Worm (Caenorhabditis elegans) whole organism, L1 larva: ENCODE results near the gene apx-1.

Experiments
- F16B12.6 ChIP-seq: fragments of 150-350 bp; optimal IDR thresholded peaks from 2 replicates; lab custom pipeline; 2014; ENCODE audit warnings: missing biosample characterization, missing genetic modification characterization
- Y116A8C.19 ChIP-seq: sonication (generic microtip); optimal IDR thresholded peaks from 2 replicates; lab custom pipeline; 2016; ENCODE audit warnings: missing compliant biosample characterization, missing genetic modification characterization, borderline replicate concordance
- ama-1 ChIP-seq: fragments of 150-350 bp; optimal IDR thresholded peaks from 2 replicates; lab custom pipeline; 2014
- ceh-63 ChIP-seq: fragments of 200-800 bp; sonication (Bioruptor generic); optimal IDR thresholded peaks from 2 replicates; lab custom pipeline; 2018; ENCODE audit warnings: mild to moderate bottlenecking, missing genetic modification characterization, missing compliant biosample characterization
- ceh-82 ChIP-seq, 3 experiments: fragments of 150-350 bp in 1 of 3; sonication (generic microtip) in 2 of 3; optimal IDR thresholded peaks; 2 replicates each; lab custom pipeline; 2014 to 2017; ENCODE audit warnings: missing biosample characterization in 3 of 3, missing genetic modification characterization in 3 of 3
- ceh-90 ChIP-seq: sonication (generic microtip); optimal IDR thresholded peaks from 2 replicates; lab custom pipeline; 2016; ENCODE audit warnings: missing genetic modification characterization, missing compliant biosample characterization
- dsc-1 ChIP-seq: sonication (generic microtip); optimal IDR thresholded peaks from 2 replicates; lab custom pipeline; 2016; ENCODE audit warnings: mild to moderate bottlenecking, missing genetic modification characterization, missing compliant biosample characterization
- efl-3 ChIP-seq: fragments of 200-800 bp; sonication (Bioruptor generic); optimal IDR thresholded peaks from 2 replicates; lab custom pipeline; 2018; ENCODE audit warnings: mild to moderate bottlenecking, missing genetic modification characterization, missing compliant biosample characterization
- egl-13 ChIP-seq: sonication (generic microtip); optimal IDR thresholded peaks from 2 replicates; lab custom pipeline; 2016; ENCODE audit warnings: missing genotype, missing genetic modification reagents, missing genetic modification characterization, missing compliant biosample characterization
- egl-27 ChIP-seq, 2 experiments: fragments of 150-350 bp in 1 of 2; sonication (generic microtip); optimal IDR thresholded peaks; 3 replicates each; lab custom pipeline; 2017 to 2018; ENCODE audit warnings: missing biosample characterization in 2 of 2, missing genetic modification characterization in 2 of 2, missing genetic modification reagents in 2 of 2
- elt-2 ChIP-seq: sonication (generic microtip); optimal IDR thresholded peaks from 2 replicates; lab custom pipeline; 2016; ENCODE audit warnings: missing genetic modification characterization, mild to moderate bottlenecking, inconsistent platforms, missing compliant biosample characterization, missing genetic modification reagents
- elt-3 ChIP-seq, 6 experiments: fragments of 150-350 bp in 1 of 6; sonication (generic microtip); optimal IDR thresholded peaks; 2 replicates each; lab custom pipeline; 2017 to 2018; ENCODE audit warnings: missing biosample characterization in 6 of 6, missing genetic modification characterization in 6 of 6, inconsistent platforms in 1 of 6
- ets-5 ChIP-seq: fragments of 200-800 bp; sonication (Bioruptor generic); IDR thresholded peaks from 2 replicates; pipeline ENCODE4 v1.3.6; 2022; ENCODE audit warnings: missing genetic modification characterization, missing compliant biosample characterization
- fkh-4 ChIP-seq: sonication (generic microtip); optimal IDR thresholded peaks from 2 replicates; lab custom pipeline; 2016; ENCODE audit warnings: missing compliant biosample characterization, missing genetic modification characterization, borderline replicate concordance
- fos-1 ChIP-seq: fragments of 150-350 bp; optimal IDR thresholded peaks from 2 replicates; lab custom pipeline; 2014; ENCODE audit warnings: missing biosample characterization, missing genetic modification characterization
- hlh-4 ChIP-seq: sonication (generic microtip); optimal IDR thresholded peaks from 2 replicates; lab custom pipeline; 2016; ENCODE audit warnings: mild to moderate bottlenecking, missing genetic modification characterization, missing compliant biosample characterization
- isw-1 ChIP-seq: fragments of 200-800 bp; sonication (Bioruptor generic); IDR thresholded peaks from 2 replicates; pipeline ENCODE4 v1.3.6; 2022; ENCODE audit warnings: missing genetic modification characterization, missing compliant biosample characterization
- lin-13 ChIP-seq: fragments of 150-350 bp; optimal IDR thresholded peaks from 2 replicates; lab custom pipeline; 2014; ENCODE audit warnings: missing biosample characterization, missing genetic modification reagents, missing genetic modification characterization
- lin-14 ChIP-seq: fragments of 200-800 bp; sonication (Bioruptor generic); optimal IDR thresholded peaks from 2 replicates; lab custom pipeline; 2018; ENCODE audit warnings: mild to moderate bottlenecking, missing genetic modification characterization, moderate library complexity, missing compliant biosample characterization
- lin-15B ChIP-seq: fragments of 150-350 bp; sonication (generic microtip); optimal IDR thresholded peaks from 3 replicates; lab custom pipeline; 2014; ENCODE audit warnings: missing biosample characterization, missing genetic modification characterization
- mab-9 ChIP-seq: fragments of 200-800 bp; sonication (Bioruptor generic); IDR thresholded peaks from 2 replicates; pipeline ENCODE4 v1.3.6; 2022; ENCODE audit warnings: missing genetic modification reagents, missing genetic modification characterization, missing compliant biosample characterization
- mdl-1 ChIP-seq, 2 experiments: fragments of 150-350 bp; optimal IDR thresholded peaks; 2 replicates each; lab custom pipeline; 2014 to 2017; ENCODE audit warnings: missing biosample characterization in 2 of 2, missing genetic modification characterization in 2 of 2, inconsistent platforms in 1 of 2
- nhr-12 ChIP-seq: sonication (generic microtip); optimal IDR thresholded peaks from 2 replicates; lab custom pipeline; 2017; ENCODE audit warnings: missing biosample characterization, missing genetic modification characterization
- nhr-28 ChIP-seq: fragments of 150-350 bp; optimal IDR thresholded peaks from 2 replicates; lab custom pipeline; 2014; ENCODE audit warnings: missing biosample characterization, missing genetic modification characterization
- nhr-47 ChIP-seq: sonication (generic microtip); optimal IDR thresholded peaks from 2 replicates; lab custom pipeline; 2016; ENCODE audit warnings: mild to moderate bottlenecking, missing genetic modification characterization, moderate library complexity, missing compliant biosample characterization
- nhr-71 ChIP-seq: sonication (generic microtip); optimal IDR thresholded peaks from 2 replicates; lab custom pipeline; 2016; ENCODE audit warnings: mild to moderate bottlenecking, missing genetic modification characterization, moderate library complexity, missing compliant biosample characterization
- pag-3 ChIP-seq: sonication (generic microtip); optimal IDR thresholded peaks from 2 replicates; lab custom pipeline; 2017; ENCODE audit warnings: missing genetic modification characterization, mild to moderate bottlenecking, missing compliant biosample characterization, antibody characterized with exemption, borderline replicate concordance; ENCODE audit not compliant: insufficient read depth
- snpc-4 ChIP-seq: fragments of 150-350 bp; optimal IDR thresholded peaks from 2 replicates; lab custom pipeline; 2014; ENCODE audit warnings: missing biosample characterization, missing genetic modification characterization
- snu-23 ChIP-seq: sonication (generic microtip); optimal IDR thresholded peaks from 2 replicates; lab custom pipeline; 2016; ENCODE audit warnings: missing genetic modification characterization, missing compliant biosample characterization
- sptf-1 ChIP-seq: fragments of 150-350 bp; optimal IDR thresholded peaks from 2 replicates; lab custom pipeline; 2014; ENCODE audit warnings: missing biosample characterization, missing genetic modification characterization
- tbx-2 ChIP-seq: sonication (generic microtip); optimal IDR thresholded peaks from 2 replicates; lab custom pipeline; 2016; ENCODE audit warnings: missing genetic modification characterization, missing compliant biosample characterization
- unc-130 ChIP-seq: fragments of 150-350 bp; optimal IDR thresholded peaks from 2 replicates; lab custom pipeline; 2017; ENCODE audit warnings: missing biosample characterization, missing genetic modification characterization, inconsistent platforms
- unc-86 ChIP-seq: sonication (generic microtip); optimal IDR thresholded peaks from 2 replicates; lab custom pipeline; 2016; ENCODE audit warnings: missing genetic modification characterization, missing compliant biosample characterization
- xbp-1 ChIP-seq: sonication (generic microtip); optimal IDR thresholded peaks from 2 replicates; lab custom pipeline; 2016; ENCODE audit warnings: missing genetic modification characterization, missing compliant biosample characterization

Gene apx-1

ce11 chrV:3168650-3169049, 41.3 kb upstream of the apx-1 start, which contains the start of gene C36C5.15:
Gene C36C5.15, minus strand, starts transcription at chrV:3168750.
- TF ChIP-seq ceh-90 (tag; lab: Kevin White, UChicago) (no peak), F16B12.6 (tag; lab: Kevin White, UChicago) (no peak), sptf-1 (tag; lab: Kevin White, UChicago) (no peak), fos-1 (tag; lab: Kevin White, UChicago) (no peak), dsc-1 (no peak), elt-3 (tag; optimal IDR thresholded peaks at IDR 0.05; lab: Kevin White, UChicago) (no peak), Y116A8C.19 (no peak), unc-130 (tag; lab: Kevin White, UChicago) (no peak), nhr-12 (no peak), pag-3 (tag; lab: Kevin White, UChicago) (no peak), elt-2 (tag; lab: Kevin White, UChicago) (no peak)

ce11 chrV:3169838-3170237, 40.2 kb upstream of the apx-1 start, which contains the start of gene srbc-6:
Gene srbc-6, plus strand, starts transcription at chrV:3170138.
- TF ChIP-seq mdl-1 (tag; optimal IDR thresholded peaks at IDR 0.05; lab: Kevin White, UChicago) (no peak), elt-3 (tag; optimal IDR thresholded peaks at IDR 0.05; lab: Kevin White, UChicago) (no peak), isw-1 (no peak), nhr-12 (no peak), sptf-1 (tag; lab: Kevin White, UChicago) (no peak), nhr-47 (tag; lab: Kevin White, UChicago) (no peak), ceh-82 (tag; optimal IDR thresholded peaks at IDR 0.05; lab: Kevin White, UChicago) (no peak), nhr-28 (tag; lab: Kevin White, UChicago) (no peak), snpc-4 (tag; lab: Kevin White, UChicago) (no peak), egl-13 (no peak), ceh-63 (GFP tag; lab: Kevin White, UChicago) (no peak)

DNA sequence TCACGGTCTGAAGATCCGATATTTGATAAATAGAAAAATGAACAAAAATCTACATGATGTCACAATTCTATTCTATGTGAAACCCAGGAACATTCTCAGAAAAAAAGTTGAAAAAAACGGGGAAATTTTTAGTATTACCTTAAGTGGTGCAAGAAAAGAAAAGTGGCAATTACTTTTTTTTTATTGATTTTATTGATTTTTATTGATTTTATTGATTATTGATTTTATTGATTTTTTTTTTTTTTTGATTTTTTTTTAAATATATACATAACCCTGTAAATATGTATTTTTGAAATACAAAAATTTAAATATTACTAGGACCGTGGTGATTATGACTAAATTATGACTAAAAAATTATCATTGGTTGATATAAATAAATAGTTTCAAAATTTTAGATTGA, 38.4 kb upstream of the apx-1 start:
- no peak for TF ChIP-seq nhr-47 (tag; lab: Kevin White, UChicago)
- no peak for TF ChIP-seq ets-5 (GFP tag; lab: Robert Waterston, UW)
- TF ChIP-seq lin-15B: no peak
- no peak for TF ChIP-seq lin-13 (GFP tag; lab: Kevin White, UChicago)
- no peak for TF ChIP-seq snu-23
- TF ChIP-seq fos-1 (tag; lab: Kevin White, UChicago): no peak

ce11 chrV:3176161-3176560, 33.8 kb upstream of the apx-1 start, which contains the start of gene srab-8:
Gene srab-8, plus strand, starts transcription at chrV:3176461.
- peak; percentile 90 for TF ChIP-seq hlh-4 (tag; lab: Kevin White, UChicago)
- TF ChIP-seq efl-3 (GFP tag; lab: Kevin White, UChicago): no peak
- TF ChIP-seq, all 84 proteins: peak for 1

- no peak for TF ChIP-seq egl-27 (tag; optimal IDR thresholded peaks at IDR 0.05; lab: Kevin White, UChicago)
- TF ChIP-seq xbp-1 (tag; lab: Kevin White, UChicago): no peak
- TF ChIP-seq ama-1 (lab: Kevin White, UChicago): no peak
- TF ChIP-seq nhr-71 (tag; lab: Kevin White, UChicago): no peak
- TF ChIP-seq sptf-1 (tag; lab: Kevin White, UChicago): no peak
- TF ChIP-seq ets-5 (GFP tag; lab: Robert Waterston, UW): no peak
- no peak for TF ChIP-seq ceh-90 (tag; lab: Kevin White, UChicago)
- no peak for TF ChIP-seq fkh-4 (tag; lab: Kevin White, UChicago)
- TF ChIP-seq dsc-1: no peak
- no peak for TF ChIP-seq unc-86 (tag; lab: Kevin White, UChicago)
- TF ChIP-seq lin-14: no peak
- TF ChIP-seq mab-9 (GFP tag; lab: Robert Waterston, UW): no peak
- TF ChIP-seq tbx-2: no peak
These were observed 24.1 kb upstream of the apx-1 start for ce11 chrV:3185855-3186254.
